Worm (Caenorhabditis elegans): Measurements from ENCODE around the gene R09A8.9.

DNA sequence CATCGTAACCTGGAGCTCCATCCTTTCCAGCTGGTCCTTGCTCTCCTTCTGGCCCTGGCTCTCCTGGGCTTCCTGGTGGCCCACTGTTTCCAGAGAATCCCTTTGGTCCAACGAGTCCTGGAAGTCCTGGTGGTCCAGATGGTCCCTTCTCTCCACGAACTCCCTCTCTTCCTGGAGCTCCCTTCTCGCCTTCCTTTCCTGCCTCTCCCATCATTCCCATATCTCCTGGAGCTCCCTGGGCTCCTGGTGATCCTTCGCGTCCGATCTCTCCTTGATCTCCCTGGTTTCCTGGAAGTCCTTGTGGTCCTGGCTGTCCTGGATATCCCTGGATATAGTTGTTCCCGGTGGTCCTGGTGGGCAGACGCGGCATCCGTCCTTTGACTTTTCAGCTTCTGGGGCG lies 32.5 kb downstream of the R09A8.9 start:
- TF ChIP-seq fkh-6 (tag; optimal IDR thresholded peaks at IDR 0.05): no peak
- no peak for TF ChIP-seq unc-42 (tag; optimal IDR thresholded peaks at IDR 0.05)
- no peak for TF ChIP-seq hlh-30 (tag; optimal IDR thresholded peaks at IDR 0.05; ENCODE audit: insufficient read depth)
- no peak for TF ChIP-seq unc-86 (tag; optimal IDR thresholded peaks at IDR 0.05)
- no peak for TF ChIP-seq nhr-11 (tag; optimal IDR thresholded peaks at IDR 0.05)
- no peak for TF ChIP-seq C38D4.7 (GFP tag; optimal IDR thresholded peaks at IDR 0.05)
- TF ChIP-seq mec-3 (tag; optimal IDR thresholded peaks at IDR 0.05; ENCODE audit: borderline replicate concordance): no peak
- no peak for TF ChIP-seq lin-11 (tag; optimal IDR thresholded peaks at IDR 0.05)
- TF ChIP-seq eyg-1 (tag; optimal IDR thresholded peaks at IDR 0.05): no peak
- TF ChIP-seq nfya-1 (tag; optimal IDR thresholded peaks at IDR 0.05): no peak
